Fruit fly (Drosophila melanogaster) ovary, adult (tissue): Measurements from ENCODE around the gene CG13078.

Experiments
- CG17801 ChIP-seq: fragments of 200-800 bp; optimal IDR thresholded peaks from 2 replicates; lab custom pipeline; 2019; ENCODE audit warnings: missing biosample characterization, mild to moderate bottlenecking, missing genetic modification characterization, moderate library complexity; ENCODE audit not compliant: partially characterized antibody

CG13078 gene

DNA sequence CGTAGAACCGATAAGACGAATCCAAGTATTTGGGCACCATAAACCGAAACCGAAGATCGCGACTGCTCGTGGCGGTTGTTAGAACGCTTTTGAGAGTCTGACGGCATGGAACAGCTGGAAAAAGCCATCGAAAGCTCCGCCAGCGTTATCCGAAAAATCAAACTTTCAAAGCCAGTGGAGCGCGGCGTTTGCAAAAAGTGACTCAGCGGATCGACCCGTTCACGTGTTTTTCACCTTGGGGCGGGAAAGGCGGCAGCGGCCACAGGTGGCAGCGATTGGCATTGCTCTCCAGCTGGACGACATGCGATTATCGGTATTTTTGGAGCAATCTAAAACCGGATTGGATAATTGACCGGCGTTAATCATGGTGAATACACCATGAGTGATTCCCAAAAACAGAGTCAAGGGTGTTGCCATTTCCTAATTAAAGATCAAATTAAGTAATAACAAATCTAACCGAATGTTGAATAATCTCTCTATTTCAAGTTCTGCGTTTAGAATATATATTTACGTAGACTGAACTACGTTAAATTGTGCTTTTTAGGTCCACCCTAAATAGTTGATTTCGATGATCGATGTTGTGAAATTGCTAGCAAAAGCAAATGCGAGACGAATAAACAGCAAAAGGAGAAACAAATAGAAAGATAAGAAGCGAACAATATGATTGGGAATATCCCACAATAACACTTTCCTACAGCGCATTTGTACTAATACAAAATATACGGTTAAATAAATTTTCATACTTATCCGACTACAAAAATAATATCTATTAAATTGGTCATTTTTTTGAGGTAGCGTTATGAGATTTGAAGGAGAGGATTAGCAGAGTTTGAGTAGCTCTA is 16.6 kb upstream of the CG13078 start, which contains the start of gene CG10337:
CG10337 (minus strand) TSS at position 91 of the 842 bp plus-strand sequence.
- peak; percentile 77 for TF ChIP-seq CG17801 (GFP tag; lab: Kevin White, UChicago)

DNA sequence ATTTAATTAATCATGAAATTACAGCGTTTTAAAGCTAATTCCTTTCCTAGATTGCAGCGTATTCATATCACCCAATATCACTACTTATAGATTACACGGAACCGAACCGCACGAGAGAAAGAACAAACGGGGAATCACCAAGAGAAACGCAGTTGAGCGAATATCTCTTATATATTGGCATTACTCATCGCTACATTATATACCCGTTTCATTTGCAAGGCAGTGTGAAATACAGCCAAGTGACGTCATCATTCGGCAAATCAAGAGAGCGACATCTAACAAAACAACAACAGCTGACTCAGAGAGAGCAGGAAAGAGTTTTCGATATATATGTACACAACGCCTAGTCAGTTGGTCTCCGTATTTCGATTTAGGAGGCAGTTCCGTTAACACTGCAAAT is 15.6 kb upstream of the CG13078 start, which contains the start of gene Tep4:
Tep4 (plus strand) TSS at position 350 of the 400 bp plus-strand sequence.
- TF ChIP-seq CG17801 (GFP tag; lab: Kevin White, UChicago) = no peak

- no peak for TF ChIP-seq CG17801 (GFP tag; lab: Kevin White, UChicago)
These were observed 14.3 kb upstream of the CG13078 start for dm6 chr2L:19549412-19549811.

DNA sequence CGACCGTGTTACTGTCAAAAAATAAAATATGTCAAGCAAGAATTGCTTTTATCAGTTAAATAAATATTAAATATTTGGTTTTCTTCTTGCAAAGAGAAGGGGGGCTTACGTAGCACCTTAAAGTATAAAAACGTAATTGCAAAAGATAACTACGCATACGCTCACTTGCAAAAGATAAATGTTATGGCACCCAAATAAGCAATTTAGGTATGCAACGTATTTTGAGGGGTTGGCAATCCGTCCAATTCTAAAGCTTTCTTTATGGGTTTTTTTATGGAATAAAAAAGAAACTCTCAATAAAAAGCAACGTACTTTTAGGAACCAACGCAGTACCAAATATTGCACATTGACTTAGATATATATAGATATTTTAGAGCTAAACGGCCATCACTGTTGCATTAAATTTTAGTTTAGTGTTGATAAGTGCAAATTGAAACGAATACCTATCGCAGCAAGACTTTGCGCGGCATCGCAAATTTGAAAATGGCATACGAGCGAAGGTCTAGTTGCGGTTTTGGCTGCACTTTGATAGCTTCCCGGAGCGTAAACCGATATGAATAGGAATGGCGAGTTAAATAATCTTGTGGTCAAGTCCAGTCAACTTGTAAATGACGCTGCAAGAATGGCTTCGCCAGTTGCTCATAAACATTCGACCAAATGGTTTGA is 1.6 kb downstream of the CG13078 start, which contains the start of gene CG13077:
CG13077 (plus strand) TSS at position 631 of the 666 bp plus-strand sequence.
- no peak for TF ChIP-seq CG17801 (GFP tag; lab: Kevin White, UChicago)

dm6 chr2L:19567305-19567898 is 3.7 kb downstream of the CG13078 start:
- no peak for TF ChIP-seq CG17801 (GFP tag; lab: Kevin White, UChicago)

- TF ChIP-seq CG17801 (GFP tag; lab: Kevin White, UChicago) = peak; percentile 45
These were observed 7.1 kb downstream of the CG13078 start for dm6 chr2L:19570806-19571254.

dm6 chr2L:19571574-19572495 is 8.1 kb downstream of the CG13078 start:
- no peak for TF ChIP-seq CG17801 (GFP tag; lab: Kevin White, UChicago)

- peak; percentile 56 for TF ChIP-seq CG17801 (GFP tag; lab: Kevin White, UChicago)
These were observed 9.0 kb downstream of the CG13078 start for dm6 chr2L:19572496-19573317.

DNA sequence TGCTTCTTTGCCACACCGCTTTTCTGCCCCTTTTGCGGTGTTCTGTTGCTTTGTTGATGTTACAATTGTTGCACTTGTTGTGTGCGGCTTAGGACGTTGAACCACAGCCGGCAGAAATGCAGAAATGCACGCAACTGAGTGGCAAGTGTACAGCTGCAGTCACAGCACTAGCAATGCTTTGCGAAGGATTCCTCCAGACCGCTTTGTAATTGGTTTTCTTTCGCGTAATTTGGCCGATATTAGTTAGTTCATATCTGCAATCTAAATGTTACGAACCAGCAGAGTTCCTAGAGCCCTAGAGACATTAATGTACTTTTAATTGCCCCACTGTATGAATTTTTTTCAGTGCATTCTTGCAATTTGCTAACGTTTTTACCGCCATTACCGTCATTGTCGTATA is 10.6 kb downstream of the CG13078 start:
- TF ChIP-seq CG17801 (GFP tag; lab: Kevin White, UChicago) = no peak

DNA sequence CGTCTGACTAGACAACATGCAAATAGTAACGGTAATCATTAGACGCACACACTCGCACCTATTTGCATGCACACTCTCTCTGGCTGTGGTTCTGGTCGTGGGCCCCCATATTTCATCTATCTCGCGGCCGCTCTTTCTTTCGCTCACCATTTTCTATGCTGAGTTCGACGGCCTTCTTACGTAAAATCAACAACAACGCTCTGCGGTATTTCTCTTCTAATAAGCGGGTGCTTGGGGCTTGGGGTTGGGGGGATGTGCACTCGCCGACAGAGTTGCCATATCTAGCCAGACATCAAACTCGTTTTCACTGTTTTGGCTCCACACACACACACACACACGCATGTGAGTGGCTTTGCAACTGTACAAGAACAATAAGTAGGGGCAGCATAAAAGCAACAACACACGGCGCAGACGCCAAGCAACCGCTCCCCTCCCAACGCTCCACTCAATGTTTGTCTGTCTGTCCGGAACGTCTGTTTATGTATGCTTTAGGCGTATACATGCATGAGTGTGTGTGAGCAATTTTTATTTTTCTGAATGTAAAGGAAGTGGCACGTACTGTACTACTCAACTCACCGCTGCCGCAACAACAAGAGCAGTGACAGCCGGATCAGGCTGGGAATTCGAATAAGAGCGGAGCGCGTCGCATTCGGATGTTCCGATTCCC is 11.4 kb downstream of the CG13078 start:
- TF ChIP-seq CG17801 (GFP tag; lab: Kevin White, UChicago) = no peak

dm6 chr2L:19575626-19576298 is 12.0 kb downstream of the CG13078 start:
- TF ChIP-seq CG17801 (GFP tag; lab: Kevin White, UChicago) = peak; percentile 14

- TF ChIP-seq CG17801 (GFP tag; lab: Kevin White, UChicago) = peak; percentile 56
These were observed 12.7 kb downstream of the CG13078 start for dm6 chr2L:19576299-19576971.
